Worm (Caenorhabditis elegans): Measurements from ENCODE around the gene F32D8.14.

The F32D8.14 gene

DNA sequence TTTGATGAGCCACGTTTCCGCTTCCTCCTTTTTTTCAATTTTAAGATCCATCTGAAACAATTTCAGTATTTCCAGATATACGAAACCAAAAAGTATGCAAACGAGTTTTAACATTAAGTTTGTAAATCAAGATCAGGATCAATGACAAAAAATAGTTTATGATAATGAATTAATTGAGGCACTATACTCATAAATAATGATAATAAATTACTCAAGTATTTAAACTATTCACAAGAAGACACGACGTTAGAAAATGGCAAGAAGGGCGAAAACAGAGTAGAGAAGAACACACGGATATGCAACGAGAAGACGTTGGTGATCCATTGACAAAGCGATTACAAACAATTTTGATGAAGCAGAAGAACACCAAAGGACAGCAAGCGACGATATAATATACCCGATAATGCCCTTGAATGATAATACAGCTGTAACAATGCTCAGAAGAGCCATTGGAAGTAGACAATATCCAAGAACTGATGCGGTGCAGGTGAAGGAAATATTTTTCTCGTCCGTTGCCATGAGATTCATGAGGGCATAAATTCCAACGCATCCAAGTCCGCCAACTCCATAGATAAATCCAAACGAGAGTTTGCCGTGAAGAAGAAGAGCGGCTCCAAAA lies 969 bp downstream of the F32D8.14 start, which contains the start of gene F32D8.4:
TSS of gene F32D8.4 (minus strand) at position 51 of the 619 bp plus-strand sequence.
- no peak for TF ChIP-seq him-1 (tag; optimal IDR thresholded peaks at IDR 0.05)

- TF ChIP-seq W03F9.2 (tag; optimal IDR thresholded peaks at IDR 0.05) (no peak), dao-5 (tag; optimal IDR thresholded peaks at IDR 0.05) (no peak), him-1 (tag; optimal IDR thresholded peaks at IDR 0.05) (no peak)
Measured at ce11 chrV:10890980-10891379, 3.6 kb downstream of the F32D8.14 start, which contains the start of gene F32D8.12. Gene F32D8.12 (minus strand): TSS chrV:10891027.

- TF ChIP-seq dao-5 (tag; optimal IDR thresholded peaks at IDR 0.05), result no peak
- TF ChIP-seq W03F9.2 (tag; optimal IDR thresholded peaks at IDR 0.05), result no peak
- TF ChIP-seq him-1 (tag; optimal IDR thresholded peaks at IDR 0.05), result no peak
Measured at ce11 chrV:10889774-10890173, 4.8 kb downstream of the F32D8.14 start.

- TF ChIP-seq W03F9.2 (tag; optimal IDR thresholded peaks at IDR 0.05) (no peak), him-1 (tag; optimal IDR thresholded peaks at IDR 0.05) (no peak)
Measured at ce11 chrV:10889036-10889435, 5.6 kb downstream of the F32D8.14 start, which contains the start of gene F32D8.11. Gene F32D8.11 (minus strand): TSS chrV:10889136.

- TF ChIP-seq him-1 (tag; optimal IDR thresholded peaks at IDR 0.05), result no peak
- TF ChIP-seq W03F9.2 (tag; optimal IDR thresholded peaks at IDR 0.05), result no peak
- TF ChIP-seq dao-5 (tag; optimal IDR thresholded peaks at IDR 0.05), result no peak
Measured at ce11 chrV:10888153-10888552, 6.4 kb downstream of the F32D8.14 start.

ce11 chrV:10887564-10887963 lies 7.0 kb downstream of the F32D8.14 start:
- no peak for TF ChIP-seq him-1 (tag; optimal IDR thresholded peaks at IDR 0.05)
- TF ChIP-seq W03F9.2 (tag; optimal IDR thresholded peaks at IDR 0.05), result no peak
- TF ChIP-seq dao-5 (tag; optimal IDR thresholded peaks at IDR 0.05), result no peak

DNA sequence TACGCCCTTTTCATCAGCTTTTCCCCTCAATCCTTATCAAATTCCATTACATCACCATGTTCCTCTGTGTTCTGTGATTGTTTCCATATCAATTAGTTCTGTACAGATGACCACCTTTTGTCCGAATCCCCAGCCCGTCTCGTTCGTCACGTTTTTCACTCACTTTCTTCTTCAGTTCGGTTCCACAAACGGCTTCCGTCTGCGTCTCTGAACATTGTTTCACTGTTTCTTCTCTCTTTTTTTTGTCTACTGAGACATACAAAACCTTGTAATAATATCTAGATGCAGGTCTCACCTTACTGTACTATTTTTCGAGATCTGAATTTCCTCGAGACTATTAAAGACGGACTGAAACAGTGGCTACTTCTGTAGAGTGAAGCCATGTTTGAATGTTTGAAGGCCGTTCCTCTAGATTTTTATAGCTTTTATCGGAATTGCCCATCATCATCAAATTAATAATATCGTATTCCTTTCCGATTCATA lies 8.1 kb downstream of the F32D8.14 start, which contains the start of gene F32D8.3:
TSS of gene F32D8.3 (plus strand) at position 433 of the 483 bp plus-strand sequence.
- TF ChIP-seq W03F9.2 (tag; optimal IDR thresholded peaks at IDR 0.05) (no peak), dao-5 (tag; optimal IDR thresholded peaks at IDR 0.05) (no peak), him-1 (tag; optimal IDR thresholded peaks at IDR 0.05) (no peak)

- no peak for TF ChIP-seq dao-5 (tag; optimal IDR thresholded peaks at IDR 0.05)
- TF ChIP-seq him-1 (tag; optimal IDR thresholded peaks at IDR 0.05), result no peak
- no peak for TF ChIP-seq W03F9.2 (tag; optimal IDR thresholded peaks at IDR 0.05)
Measured at ce11 chrV:10883478-10883877, 11.1 kb downstream of the F32D8.14 start, which contains the start of gene F32D8.2. Gene F32D8.2 (plus strand): TSS chrV:10883778.

DNA sequence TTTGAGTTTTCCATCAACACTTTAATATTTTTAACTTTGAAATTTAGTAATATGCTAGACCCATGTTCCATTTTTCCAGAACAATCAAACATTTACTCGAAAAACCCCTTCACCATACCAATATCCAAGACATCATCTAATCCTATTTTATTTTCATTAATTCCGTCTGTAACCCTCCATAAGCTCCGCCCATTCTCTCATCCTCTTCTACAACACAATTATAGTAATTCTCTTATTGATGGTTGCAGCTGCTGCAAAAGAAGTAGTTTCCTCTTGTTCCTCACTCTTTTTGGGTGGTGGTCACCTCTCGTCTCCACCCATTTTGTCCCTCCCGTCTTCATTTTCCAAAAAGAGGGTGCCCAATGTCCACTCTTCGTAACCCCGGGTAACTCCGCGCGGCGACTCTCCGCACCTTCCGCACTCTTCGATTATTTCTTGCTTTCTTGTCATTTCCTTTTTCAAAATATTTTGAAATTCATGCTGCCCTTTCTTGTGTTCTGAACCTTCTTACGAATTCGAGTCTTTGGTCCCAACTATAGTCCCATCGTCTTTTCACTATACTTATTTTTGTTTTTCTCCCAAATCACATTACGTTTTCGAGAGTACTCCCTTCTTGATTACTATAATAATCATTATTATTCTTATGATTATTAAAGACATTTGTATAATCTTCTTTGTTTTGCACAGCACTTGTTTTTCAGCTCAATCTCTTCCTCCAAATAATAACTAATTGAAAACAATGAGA lies 14.3 kb downstream of the F32D8.14 start, which contains the start of gene F32D8.1:
TSS of gene F32D8.1 (plus strand) at position 695 of the 745 bp plus-strand sequence.
- TF ChIP-seq dao-5 (tag; optimal IDR thresholded peaks at IDR 0.05), result no peak
- no peak for TF ChIP-seq W03F9.2 (tag; optimal IDR thresholded peaks at IDR 0.05)
- no peak for TF ChIP-seq him-1 (tag; optimal IDR thresholded peaks at IDR 0.05)

- no peak for TF ChIP-seq him-1 (tag; optimal IDR thresholded peaks at IDR 0.05)
- TF ChIP-seq dao-5 (tag; optimal IDR thresholded peaks at IDR 0.05), result no peak
- no peak for TF ChIP-seq W03F9.2 (tag; optimal IDR thresholded peaks at IDR 0.05)
Measured at ce11 chrV:10877808-10878600, 16.6 kb downstream of the F32D8.14 start.

DNA sequence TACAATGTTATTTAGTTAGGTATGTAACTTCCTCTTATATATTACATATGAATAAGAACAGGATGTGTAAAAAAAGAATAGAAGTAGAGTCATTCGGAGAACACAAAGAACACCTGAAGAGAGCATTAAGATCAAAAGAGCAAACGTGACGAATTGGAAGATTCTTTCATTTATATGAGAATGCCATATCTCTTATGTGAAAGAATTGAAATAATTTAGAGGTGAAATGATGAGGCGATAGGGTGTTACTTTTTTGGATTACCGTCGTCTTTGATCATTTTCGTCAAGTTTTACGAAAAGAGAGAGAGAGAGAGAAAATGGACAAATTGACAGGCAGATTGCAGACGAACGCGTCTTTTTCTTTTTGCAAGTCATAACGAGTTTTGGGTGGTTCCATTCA lies 18.1 kb downstream of the F32D8.14 start:
- TF ChIP-seq W03F9.2 (tag; optimal IDR thresholded peaks at IDR 0.05) (no peak), him-1 (tag; optimal IDR thresholded peaks at IDR 0.05) (no peak), dao-5 (tag; optimal IDR thresholded peaks at IDR 0.05) (no peak)

- TF ChIP-seq dao-5 (tag; optimal IDR thresholded peaks at IDR 0.05) (no peak), him-1 (tag; optimal IDR thresholded peaks at IDR 0.05) (no peak), W03F9.2 (tag; optimal IDR thresholded peaks at IDR 0.05) (no peak)
Measured at ce11 chrV:10874938-10875599, 19.5 kb downstream of the F32D8.14 start.

- TF ChIP-seq W03F9.2 (tag; optimal IDR thresholded peaks at IDR 0.05) (no peak), dao-5 (tag; optimal IDR thresholded peaks at IDR 0.05) (no peak), him-1 (tag; optimal IDR thresholded peaks at IDR 0.05) (no peak)
Measured at ce11 chrV:10873190-10873589, 21.4 kb downstream of the F32D8.14 start.
